Worm (Caenorhabditis elegans) whole organism, late embryonic: Measurements from ENCODE around the gene aqp-6.

Experiments used
- C08G9.2 ChIP-seq: sonication (generic microtip); optimal IDR thresholded peaks from 2 replicates; lab custom pipeline; 2016; ENCODE audit warnings: mild to moderate bottlenecking, missing genetic modification characterization, moderate library complexity, missing compliant biosample characterization
- K09A11.1 ChIP-seq: sonication (generic microtip); optimal IDR thresholded peaks from 2 replicates; lab custom pipeline; 2017; ENCODE audit warnings: antibody characterized with exemption, mild to moderate bottlenecking, missing genetic modification characterization, missing compliant biosample characterization; ENCODE audit not compliant: insufficient read depth
- T23F11.4 ChIP-seq: fragments of 200-800 bp; sonication (Bioruptor generic); optimal IDR thresholded peaks from 2 replicates; lab custom pipeline; 2018; ENCODE audit warnings: mild to moderate bottlenecking, missing genetic modification characterization, missing compliant biosample characterization
- ceh-14 ChIP-seq: sonication (generic microtip); optimal IDR thresholded peaks from 2 replicates; lab custom pipeline; 2016; ENCODE audit warnings: missing genotype, missing genetic modification characterization, missing compliant biosample characterization
- ceh-18 ChIP-seq: sonication (generic microtip); optimal IDR thresholded peaks from 2 replicates; lab custom pipeline; 2016; ENCODE audit warnings: missing genetic modification characterization, missing compliant biosample characterization
- ceh-2 ChIP-seq: sonication (generic microtip); optimal IDR thresholded peaks from 2 replicates; lab custom pipeline; 2016; ENCODE audit warnings: missing genotype, missing genetic modification characterization, missing compliant biosample characterization
- ceh-22 ChIP-seq: sonication (generic microtip); optimal IDR thresholded peaks from 2 replicates; lab custom pipeline; 2017; ENCODE audit warnings: missing biosample characterization, missing genetic modification characterization
- ceh-24 ChIP-seq: sonication (generic microtip); optimal IDR thresholded peaks from 2 replicates; lab custom pipeline; 2016; ENCODE audit warnings: mild to moderate bottlenecking, missing genetic modification characterization, missing compliant biosample characterization
- ceh-30 ChIP-seq: fragments of 150-350 bp; optimal IDR thresholded peaks from 2 replicates; lab custom pipeline; 2014; ENCODE audit warnings: missing biosample characterization, missing genetic modification characterization
- ceh-34 ChIP-seq: sonication (generic microtip); optimal IDR thresholded peaks from 2 replicates; lab custom pipeline; 2016; ENCODE audit warnings: mild to moderate bottlenecking, missing genetic modification characterization, missing compliant biosample characterization
- ceh-45 ChIP-seq: fragments of 200-800 bp; sonication (Bioruptor generic); IDR thresholded peaks from 2 replicates; pipeline ENCODE4 v1.3.6; 2022; ENCODE audit warnings: missing genetic modification reagents, missing genetic modification characterization, missing compliant biosample characterization
- ceh-48 ChIP-seq: sonication (generic microtip); optimal IDR thresholded peaks from 2 replicates; lab custom pipeline; 2016; ENCODE audit warnings: missing genetic modification characterization, inconsistent platforms, missing compliant biosample characterization
- dmd-4 ChIP-seq: sonication (generic microtip); optimal IDR thresholded peaks from 2 replicates; lab custom pipeline; 2016; ENCODE audit warnings: borderline replicate concordance, missing genetic modification characterization, missing compliant biosample characterization
- dve-1 ChIP-seq: sonication (generic microtip); optimal IDR thresholded peaks from 2 replicates; lab custom pipeline; 2017; ENCODE audit warnings: antibody characterized with exemption, mild to moderate bottlenecking, missing genetic modification characterization, missing compliant biosample characterization
- elt-2 ChIP-seq: sonication (generic microtip); optimal IDR thresholded peaks from 2 replicates; lab custom pipeline; 2016; ENCODE audit warnings: missing genetic modification reagents, missing genetic modification characterization, missing compliant biosample characterization
- eyg-1 ChIP-seq: sonication (generic microtip); optimal IDR thresholded peaks from 2 replicates; lab custom pipeline; 2016; ENCODE audit warnings: missing genotype, missing genetic modification characterization, missing compliant biosample characterization
- fkh-10 ChIP-seq: fragments of 150-350 bp; optimal IDR thresholded peaks from 2 replicates; lab custom pipeline; 2014; ENCODE audit warnings: missing biosample characterization, missing genetic modification reagents, missing genetic modification characterization
- fkh-6 ChIP-seq: sonication (generic microtip); optimal IDR thresholded peaks from 2 replicates; lab custom pipeline; 2016; ENCODE audit warnings: missing genetic modification characterization, missing compliant biosample characterization
- hlh-13 ChIP-seq: fragments of 200-800 bp; sonication (Bioruptor generic); optimal IDR thresholded peaks from 2 replicates; lab custom pipeline; 2018; ENCODE audit warnings: mild to moderate bottlenecking, missing genetic modification characterization, missing compliant biosample characterization
- hlh-15 ChIP-seq: sonication (generic microtip); optimal IDR thresholded peaks from 2 replicates; lab custom pipeline; 2016; ENCODE audit warnings: missing genetic modification characterization, missing compliant biosample characterization
- hlh-30 ChIP-seq: sonication (generic microtip); optimal IDR thresholded peaks from 2 replicates; lab custom pipeline; 2017; ENCODE audit warnings: antibody characterized with exemption, missing genetic modification characterization, missing compliant biosample characterization; ENCODE audit not compliant: insufficient read depth
- lin-11 ChIP-seq: fragments of 200-800 bp; sonication (Bioruptor generic); optimal IDR thresholded peaks from 2 replicates; lab custom pipeline; 2018; ENCODE audit warnings: mild to moderate bottlenecking, missing genetic modification characterization, missing compliant biosample characterization
- madf-2 ChIP-seq: sonication (generic microtip); optimal IDR thresholded peaks from 2 replicates; lab custom pipeline; 2017; ENCODE audit warnings: missing genetic modification characterization, missing compliant biosample characterization
- mec-3 ChIP-seq: sonication (generic microtip); optimal IDR thresholded peaks from 2 replicates; lab custom pipeline; 2016; ENCODE audit warnings: borderline replicate concordance, missing genetic modification characterization, missing compliant biosample characterization
- nhr-11 ChIP-seq: fragments of 150-350 bp; optimal IDR thresholded peaks from 2 replicates; lab custom pipeline; 2014; ENCODE audit warnings: missing biosample characterization, missing genetic modification characterization
- npax-4 ChIP-seq: sonication (generic microtip); optimal IDR thresholded peaks from 2 replicates; lab custom pipeline; 2016; ENCODE audit warnings: missing genetic modification characterization, missing compliant biosample characterization
- odd-2 ChIP-seq: sonication (generic microtip); optimal IDR thresholded peaks from 2 replicates; lab custom pipeline; 2017; ENCODE audit warnings: antibody characterized with exemption, mild to moderate bottlenecking, missing genetic modification characterization, missing compliant biosample characterization
- pat-9 ChIP-seq: fragments of 200-800 bp; sonication (Bioruptor generic); optimal IDR thresholded peaks from 2 replicates; lab custom pipeline; 2018; ENCODE audit warnings: mild to moderate bottlenecking, missing genetic modification characterization, moderate library complexity, missing compliant biosample characterization
- pax-1 ChIP-seq: fragments of 150-350 bp; optimal IDR thresholded peaks from 2 replicates; lab custom pipeline; 2014; ENCODE audit warnings: missing biosample characterization, missing genetic modification characterization
- pha-2 ChIP-seq: sonication (generic microtip); optimal IDR thresholded peaks from 2 replicates; lab custom pipeline; 2017; ENCODE audit warnings: mild to moderate bottlenecking, missing genetic modification characterization, missing compliant biosample characterization
- pros-1 ChIP-seq: fragments of 150-350 bp; optimal IDR thresholded peaks from 2 replicates; lab custom pipeline; 2014; ENCODE audit warnings: missing biosample characterization, missing genetic modification reagents, missing genetic modification characterization
- ref-2 ChIP-seq: sonication (generic microtip); optimal IDR thresholded peaks from 2 replicates; lab custom pipeline; 2016; ENCODE audit warnings: missing genetic modification characterization, missing compliant biosample characterization
- rnt-1 ChIP-seq: sonication (generic microtip); optimal IDR thresholded peaks from 2 replicates; lab custom pipeline; 2016; ENCODE audit warnings: missing genetic modification characterization, missing compliant biosample characterization
- syd-9 ChIP-seq: sonication (generic microtip); optimal IDR thresholded peaks from 2 replicates; lab custom pipeline; 2016; ENCODE audit warnings: mild to moderate bottlenecking, missing genetic modification characterization, moderate library complexity, missing compliant biosample characterization
- ttx-3 ChIP-seq: sonication (generic microtip); optimal IDR thresholded peaks from 2 replicates; lab custom pipeline; 2016; ENCODE audit warnings: missing genetic modification reagents, missing genetic modification characterization, missing compliant biosample characterization
- unc-3 ChIP-seq, 2 experiments: fragments of 200-800 bp in 1 of 2; sonication (Bioruptor generic) in 1 of 2; sonication (generic microtip) in 1 of 2; conservative IDR thresholded peaks in 1 of 2; optimal IDR thresholded peaks in 1 of 2; 2 replicates each; pipeline versions ENCODE4 v1.3.6 to Lab custom; 2016 to 2022; ENCODE audit warnings: missing compliant biosample characterization in 2 of 2, missing genetic modification characterization in 2 of 2, missing genetic modification reagents in 1 of 2
- unc-42 ChIP-seq: sonication (generic microtip); optimal IDR thresholded peaks from 2 replicates; lab custom pipeline; 2016; ENCODE audit warnings: missing genotype, missing genetic modification characterization, missing compliant biosample characterization
- unc-55 ChIP-seq: sonication (generic microtip); optimal IDR thresholded peaks from 2 replicates; lab custom pipeline; 2017; ENCODE audit warnings: missing biosample characterization, missing genetic modification reagents, missing genetic modification characterization

The aqp-6 gene

DNA sequence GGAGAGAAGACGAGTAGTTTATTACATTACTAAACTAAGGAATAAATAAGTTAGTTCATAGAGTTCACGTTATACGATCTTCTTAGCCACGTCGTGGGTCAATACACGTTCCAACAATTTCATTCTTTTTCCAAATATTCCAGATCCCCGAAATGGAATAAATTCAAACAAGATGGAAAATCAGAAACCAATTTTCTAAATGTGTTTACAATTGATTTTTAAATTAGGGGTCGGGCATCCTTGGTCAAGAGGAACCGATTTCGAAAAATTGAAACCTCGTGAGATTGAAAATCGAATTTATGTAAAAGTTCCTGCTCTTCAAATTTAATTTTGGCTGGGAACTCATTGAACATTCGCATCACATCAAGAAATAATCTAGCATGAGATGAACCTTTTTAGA lies 36.5 kb downstream of the aqp-6 start:
- no peak for TF ChIP-seq odd-2 (tag; lab: Kevin White, UChicago)
- TF ChIP-seq K09A11.1 (tag; lab: Kevin White, UChicago), result no peak
- TF ChIP-seq npax-4 (tag; lab: Kevin White, UChicago), result no peak
- no peak for TF ChIP-seq hlh-30 (tag; lab: Kevin White, UChicago)
- no peak for TF ChIP-seq ttx-3
- no peak for TF ChIP-seq fkh-10 (GFP tag; lab: Kevin White, UChicago)
- no peak for TF ChIP-seq ceh-48 (tag; lab: Kevin White, UChicago)
- no peak for TF ChIP-seq dmd-4
- no peak for TF ChIP-seq ceh-2 (tag; lab: Kevin White, UChicago)
- no peak for TF ChIP-seq pros-1 (tag; lab: Kevin White, UChicago)
- no peak for TF ChIP-seq hlh-15 (tag; lab: Kevin White, UChicago)
- no peak for TF ChIP-seq unc-42 (tag; lab: Kevin White, UChicago)
- TF ChIP-seq ref-2 (tag; lab: Kevin White, UChicago), result no peak

DNA sequence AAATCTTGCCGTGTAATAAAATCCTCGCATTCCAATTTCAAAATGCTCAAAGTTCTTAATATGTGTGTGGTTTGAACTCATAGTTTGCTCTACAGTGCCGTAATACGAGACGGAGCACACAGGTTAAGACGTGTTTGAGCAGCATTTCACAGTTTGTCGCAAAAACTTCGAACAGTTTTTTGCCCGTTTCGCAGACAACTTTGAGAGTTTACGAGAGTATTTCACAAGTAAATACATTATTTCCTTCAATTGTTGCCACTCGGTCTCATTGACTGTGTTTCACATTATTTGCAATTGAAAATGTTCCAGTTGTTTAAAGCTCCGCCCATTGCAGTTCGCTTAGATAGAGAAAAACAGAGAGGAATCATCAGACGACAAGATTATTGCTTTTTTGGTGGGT lies 39.4 kb downstream of the aqp-6 start, which contains the start of gene F29F11.20:
F29F11.20 (plus strand) TSS at position 301 of the 400 bp plus-strand sequence.
- TF ChIP-seq npax-4 (tag; lab: Kevin White, UChicago) (no peak), unc-3 (GFP tag; conservative IDR thresholded peaks at IDR 0.05; lab: Robert Waterston, UW) (no peak), unc-3 (tag; optimal IDR thresholded peaks at IDR 0.05; lab: Kevin White, UChicago) (no peak), syd-9 (tag; lab: Kevin White, UChicago) (no peak), ceh-30 (no peak), ceh-18 (no peak), fkh-6 (no peak), ceh-22 (tag; lab: Kevin White, UChicago) (no peak), ttx-3 (no peak), ceh-24 (tag; lab: Kevin White, UChicago) (no peak), pros-1 (tag; lab: Kevin White, UChicago) (no peak), nhr-11 (tag; lab: Kevin White, UChicago) (no peak), T23F11.4 (GFP tag; lab: Kevin White, UChicago) (no peak), hlh-13 (no peak), elt-2 (tag; lab: Kevin White, UChicago) (no peak), pax-1 (no peak), lin-11 (tag; lab: Kevin White, UChicago) (no peak), ceh-2 (tag; lab: Kevin White, UChicago) (no peak), madf-2 (tag; lab: Kevin White, UChicago) (no peak), ceh-14 (tag; lab: Kevin White, UChicago) (no peak), mec-3 (tag; lab: Kevin White, UChicago) (no peak)

ce11 chrV:10691313-10691712 lies 43.1 kb downstream of the aqp-6 start:
- TF ChIP-seq hlh-13 (no peak), C08G9.2 (tag; lab: Kevin White, UChicago) (no peak), ceh-24 (tag; lab: Kevin White, UChicago) (no peak), pat-9 (tag; lab: Kevin White, UChicago) (no peak), pha-2 (tag; lab: Kevin White, UChicago) (no peak), rnt-1 (no peak), unc-3 (GFP tag; conservative IDR thresholded peaks at IDR 0.05; lab: Robert Waterston, UW) (no peak), unc-3 (tag; optimal IDR thresholded peaks at IDR 0.05; lab: Kevin White, UChicago) (no peak), dve-1 (no peak), unc-55 (GFP tag; lab: Kevin White, UChicago) (no peak), eyg-1 (tag; lab: Kevin White, UChicago) (no peak), dmd-4 (no peak), ceh-2 (tag; lab: Kevin White, UChicago) (no peak), ceh-45 (GFP tag; lab: Robert Waterston, UW) (no peak), ceh-34 (no peak), lin-11 (tag; lab: Kevin White, UChicago) (no peak), unc-42 (tag; lab: Kevin White, UChicago) (no peak)
- TF ChIP-seq, all 69 proteins: peak for 0
